Worm (Caenorhabditis elegans) whole organism, L3 larva: Measurements from ENCODE around the gene C06E8.5.

ENCODE experiments used
- R02D3.7 ChIP-seq: fragments of 150-350 bp; optimal IDR thresholded peaks from 2 replicates; lab custom pipeline; 2014; ENCODE audit warnings: missing biosample characterization, missing genetic modification characterization
- aly-2 ChIP-seq: fragments of 150-350 bp; optimal IDR thresholded peaks from 2 replicates; lab custom pipeline; 2014; ENCODE audit warnings: missing biosample characterization, missing genetic modification characterization
- ama-1 ChIP-seq: fragments of 150-350 bp; optimal IDR thresholded peaks from 2 replicates; lab custom pipeline; 2018
- ceh-16 ChIP-seq: sonication (generic microtip); optimal IDR thresholded peaks from 2 replicates; lab custom pipeline; 2017; ENCODE audit warnings: missing biosample characterization, missing genetic modification characterization
- ceh-82 ChIP-seq: fragments of 150-350 bp; optimal IDR thresholded peaks from 2 replicates; lab custom pipeline; 2014; ENCODE audit warnings: missing biosample characterization, missing genetic modification characterization
- ceh-9 ChIP-seq: sonication (generic microtip); optimal IDR thresholded peaks from 2 replicates; lab custom pipeline; 2018; ENCODE audit warnings: missing biosample characterization, missing genetic modification characterization
- elt-2 ChIP-seq: sonication (generic microtip); optimal IDR thresholded peaks from 2 replicates; lab custom pipeline; 2016; ENCODE audit warnings: missing genetic modification reagents, mild to moderate bottlenecking, missing genetic modification characterization, missing compliant biosample characterization
- elt-3 ChIP-seq, 3 experiments: fragments of 150-350 bp in 1 of 3; sonication (generic microtip) in 2 of 3; optimal IDR thresholded peaks; 2 replicates in 2 of 3; 4 replicates in 1 of 3; lab custom pipeline; 2014 to 2017; ENCODE audit warnings: missing biosample characterization in 3 of 3, missing genetic modification characterization in 3 of 3
- eor-1 ChIP-seq, 2 experiments: fragments of 150-350 bp; optimal IDR thresholded peaks; 2 replicates each; lab custom pipeline; 2014 to 2018; ENCODE audit warnings: missing biosample characterization in 2 of 2, missing genetic modification characterization in 2 of 2
- fkh-10 ChIP-seq: sonication (generic microtip); optimal IDR thresholded peaks from 2 replicates; lab custom pipeline; 2017; ENCODE audit warnings: missing biosample characterization, missing genetic modification reagents, missing genetic modification characterization
- fkh-2 ChIP-seq: fragments of 150-350 bp; optimal IDR thresholded peaks from 2 replicates; lab custom pipeline; 2014; ENCODE audit warnings: missing biosample characterization, missing genetic modification reagents, missing genetic modification characterization
- fos-1 ChIP-seq: fragments of 150-350 bp; optimal IDR thresholded peaks from 2 replicates; lab custom pipeline; 2014; ENCODE audit warnings: missing biosample characterization, missing genetic modification characterization
- hmg-11 ChIP-seq: sonication (generic microtip); optimal IDR thresholded peaks from 2 replicates; lab custom pipeline; 2016; ENCODE audit warnings: missing genetic modification characterization, missing compliant biosample characterization
- jun-1 ChIP-seq: fragments of 150-350 bp; optimal IDR thresholded peaks from 2 replicates; lab custom pipeline; 2014; ENCODE audit warnings: missing biosample characterization, missing genetic modification reagents, missing genetic modification characterization
- lin-15B ChIP-seq: fragments of 150-350 bp; optimal IDR thresholded peaks from 2 replicates; lab custom pipeline; 2014; ENCODE audit warnings: missing biosample characterization, missing genetic modification characterization
- lsy-12 ChIP-seq: sonication (generic microtip); optimal IDR thresholded peaks from 2 replicates; lab custom pipeline; 2016; ENCODE audit warnings: mild to moderate bottlenecking, missing genetic modification characterization, missing compliant biosample characterization
- mml-1 ChIP-seq: fragments of 150-350 bp; sonication (generic microtip); optimal IDR thresholded peaks from 3 replicates; lab custom pipeline; 2014; ENCODE audit warnings: missing biosample characterization, missing genetic modification characterization
- nfya-1 ChIP-seq: sonication (generic microtip); optimal IDR thresholded peaks from 2 replicates; lab custom pipeline; 2017; ENCODE audit warnings: missing genetic modification characterization, mild to moderate bottlenecking, missing compliant biosample characterization, antibody characterized with exemption, moderate library complexity; ENCODE audit not compliant: insufficient read depth
- nhr-11 ChIP-seq: fragments of 150-350 bp; optimal IDR thresholded peaks from 2 replicates; lab custom pipeline; 2014; ENCODE audit warnings: missing biosample characterization, missing genetic modification characterization
- nhr-12 ChIP-seq: fragments of 150-350 bp; optimal IDR thresholded peaks from 2 replicates; lab custom pipeline; 2014; ENCODE audit warnings: missing biosample characterization, missing genetic modification characterization
- nhr-23 ChIP-seq: fragments of 150-350 bp; optimal IDR thresholded peaks from 2 replicates; lab custom pipeline; 2014; ENCODE audit warnings: missing biosample characterization, missing genetic modification reagents, missing genetic modification characterization
- nhr-237 ChIP-seq: fragments of 150-350 bp; optimal IDR thresholded peaks from 2 replicates; lab custom pipeline; 2014; ENCODE audit warnings: missing biosample characterization, missing genetic modification characterization
- nhr-25 ChIP-seq: sonication (generic microtip); optimal IDR thresholded peaks from 2 replicates; lab custom pipeline; 2017; ENCODE audit warnings: missing biosample characterization, missing genetic modification characterization
- nhr-28 ChIP-seq: fragments of 150-350 bp; optimal IDR thresholded peaks from 2 replicates; lab custom pipeline; 2014; ENCODE audit warnings: missing biosample characterization, missing genetic modification characterization
- nhr-43 ChIP-seq: sonication (generic microtip); optimal IDR thresholded peaks from 2 replicates; lab custom pipeline; 2016; ENCODE audit warnings: mild to moderate bottlenecking, missing genetic modification characterization, missing compliant biosample characterization; ENCODE audit not compliant: poor library complexity, severe bottlenecking
- nhr-76 ChIP-seq: fragments of 150-350 bp; sonication (generic microtip); optimal IDR thresholded peaks from 5 replicates; lab custom pipeline; 2014; ENCODE audit warnings: missing biosample characterization, missing genetic modification characterization
- nhr-77 ChIP-seq: fragments of 150-350 bp; optimal IDR thresholded peaks from 2 replicates; lab custom pipeline; 2014; ENCODE audit warnings: missing biosample characterization, missing genetic modification characterization
- pha-4 ChIP-seq: fragments of 150-350 bp; optimal IDR thresholded peaks from 2 replicates; lab custom pipeline; 2014; ENCODE audit warnings: missing biosample characterization, missing genetic modification reagents, missing genetic modification characterization
- sea-2 ChIP-seq: fragments of 150-350 bp; sonication (generic microtip); optimal IDR thresholded peaks from 4 replicates; lab custom pipeline; 2014; ENCODE audit warnings: missing biosample characterization, missing genetic modification reagents, missing genetic modification characterization
- skn-1 ChIP-seq: fragments of 150-350 bp; optimal IDR thresholded peaks from 2 replicates; lab custom pipeline; 2014; ENCODE audit warnings: missing biosample characterization, missing genetic modification characterization
- tbx-2 ChIP-seq: sonication (generic microtip); optimal IDR thresholded peaks from 2 replicates; lab custom pipeline; 2016; ENCODE audit warnings: mild to moderate bottlenecking, missing genetic modification characterization, missing compliant biosample characterization
- unc-39 ChIP-seq: sonication (generic microtip); optimal IDR thresholded peaks from 4 replicates; lab custom pipeline; 2017; ENCODE audit warnings: missing biosample characterization, missing genetic modification characterization
- unc-62 ChIP-seq: fragments of 150-350 bp; sonication (generic microtip); optimal IDR thresholded peaks from 4 replicates; lab custom pipeline; 2014; ENCODE audit warnings: missing biosample characterization, missing genetic modification reagents, missing genetic modification characterization
- zag-1 ChIP-seq: fragments of 150-350 bp; optimal IDR thresholded peaks from 2 replicates; lab custom pipeline; 2014; ENCODE audit warnings: missing biosample characterization, missing genetic modification characterization

The C06E8.5 gene

ce11 chrIII:6970744-6971143 is 34.5 kb downstream of the C06E8.5 start:
- TF ChIP-seq elt-3 (tag; optimal IDR thresholded peaks at IDR 0.05; lab: Kevin White, UChicago): no peak
- no peak for TF ChIP-seq unc-62 (GFP tag; lab: Kevin White, UChicago)
- no peak for TF ChIP-seq ceh-16 (tag; lab: Kevin White, UChicago)
- no peak for TF ChIP-seq nhr-25 (tag; lab: Kevin White, UChicago)
- no peak for TF ChIP-seq unc-39
- no peak for TF ChIP-seq nhr-76 (tag; lab: Kevin White, UChicago)
- no peak for TF ChIP-seq R02D3.7
- TF ChIP-seq lsy-12 (tag; lab: Kevin White, UChicago): no peak
- no peak for TF ChIP-seq sea-2 (GFP tag; lab: Kevin White, UChicago)
- TF ChIP-seq nhr-43 (tag; lab: Kevin White, UChicago): no peak
- no peak for TF ChIP-seq zag-1 (tag; lab: Kevin White, UChicago)
- no peak for TF ChIP-seq ceh-9 (tag; lab: Kevin White, UChicago)
- no peak for TF ChIP-seq hmg-11 (tag; lab: Kevin White, UChicago)
- TF ChIP-seq eor-1 (tag; optimal IDR thresholded peaks at IDR 0.05; lab: Kevin White, UChicago): no peak
- no peak for TF ChIP-seq nhr-28 (tag; lab: Kevin White, UChicago)
- TF ChIP-seq nhr-237 (tag; lab: Kevin White, UChicago): no peak
- no peak for TF ChIP-seq ama-1 (lab: Kevin White, UChicago)
- TF ChIP-seq ceh-82 (tag; lab: Kevin White, UChicago): no peak

DNA sequence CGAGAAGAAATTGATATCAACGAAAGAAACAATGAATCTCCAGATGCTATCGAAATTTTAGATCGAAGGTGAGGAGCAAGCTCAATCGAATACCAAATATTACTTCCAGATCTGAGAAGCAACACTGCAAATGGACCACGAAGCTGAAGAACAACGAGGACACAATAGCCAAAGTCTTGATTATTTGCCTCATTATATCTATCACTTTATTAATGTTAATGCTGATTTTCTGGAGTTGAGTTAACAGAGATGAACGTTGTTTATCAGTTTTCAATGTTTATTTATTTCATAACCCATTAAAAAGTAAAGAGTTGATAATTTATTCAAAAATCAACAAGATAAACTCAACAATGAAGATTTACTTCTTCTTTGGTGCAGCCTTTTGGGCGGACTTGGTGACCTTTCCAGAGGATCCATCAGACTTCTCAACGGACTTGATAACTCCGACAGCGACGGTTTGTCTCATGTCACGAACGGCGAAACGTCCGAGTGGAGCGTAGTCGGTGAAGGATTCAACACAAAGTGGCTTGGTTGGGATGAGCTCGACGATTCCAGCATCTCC is 35.4 kb downstream of the C06E8.5 start:
- TF ChIP-seq ama-1 (lab: Kevin White, UChicago) (peak; percentile 89), zag-1 (tag; lab: Kevin White, UChicago) (no peak), elt-2 (tag; lab: Kevin White, UChicago) (peak; percentile 9)
- TF ChIP-seq, all 47 proteins: peak for 2

DNA sequence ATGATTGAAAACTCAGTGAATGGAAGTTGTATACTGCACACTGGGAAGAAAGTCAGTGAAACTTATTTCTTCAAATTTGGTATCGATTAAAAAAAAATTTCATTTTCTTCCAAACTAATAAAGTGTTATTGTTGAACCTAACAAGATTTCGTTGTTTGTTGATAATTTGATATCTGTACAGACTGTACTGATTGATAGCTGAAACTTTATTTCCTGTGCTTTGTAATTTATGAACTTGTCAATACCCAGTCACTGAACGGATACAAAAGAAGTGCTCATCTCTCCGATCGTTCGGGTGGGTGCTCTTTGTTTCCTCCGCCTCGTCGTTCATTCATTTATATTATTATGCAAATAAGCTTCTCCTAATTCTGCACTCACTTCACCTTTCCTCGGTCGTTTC is 36.2 kb downstream of the C06E8.5 start, which contains the start of gene F31E3.12:
TSS of gene F31E3.12 (plus strand) at position 301 of the 400 bp plus-strand sequence.
- no peak for TF ChIP-seq nhr-25 (tag; lab: Kevin White, UChicago)
- no peak for TF ChIP-seq nhr-12 (tag; lab: Kevin White, UChicago)
- TF ChIP-seq fkh-10 (GFP tag; lab: Kevin White, UChicago): no peak
- TF ChIP-seq fkh-2 (tag; lab: Kevin White, UChicago): no peak
- TF ChIP-seq, all 47 proteins: peak for 0

DNA sequence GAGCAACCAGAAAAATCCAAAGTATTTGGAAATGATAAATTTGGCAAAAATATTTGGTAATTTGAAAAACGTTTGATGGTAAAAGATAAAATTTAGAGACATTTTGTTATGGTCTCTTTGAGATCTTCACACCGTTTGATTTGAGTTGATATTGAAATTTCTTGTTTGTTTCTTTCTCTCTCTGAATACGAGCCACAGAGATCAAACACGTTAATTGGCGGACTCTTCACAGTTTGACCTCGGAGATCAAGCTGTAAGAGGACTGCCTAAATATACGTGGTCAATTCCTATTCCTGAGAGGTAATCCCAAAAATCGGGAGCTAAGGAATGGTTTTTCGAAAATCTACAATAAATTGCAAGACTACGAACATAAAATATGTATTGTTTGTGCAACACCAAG is 36.6 kb downstream of the C06E8.5 start:
- no peak for TF ChIP-seq lsy-12 (tag; lab: Kevin White, UChicago)
- no peak for TF ChIP-seq aly-2 (tag; lab: Kevin White, UChicago)
- TF ChIP-seq lin-15B (tag; lab: Kevin White, UChicago): no peak
- no peak for TF ChIP-seq ceh-82 (tag; lab: Kevin White, UChicago)
- TF ChIP-seq zag-1 (tag; lab: Kevin White, UChicago): no peak
- no peak for TF ChIP-seq hmg-11 (tag; lab: Kevin White, UChicago)
- TF ChIP-seq tbx-2 (tag; lab: Kevin White, UChicago): no peak
- no peak for TF ChIP-seq jun-1 (tag; lab: Kevin White, UChicago)

DNA sequence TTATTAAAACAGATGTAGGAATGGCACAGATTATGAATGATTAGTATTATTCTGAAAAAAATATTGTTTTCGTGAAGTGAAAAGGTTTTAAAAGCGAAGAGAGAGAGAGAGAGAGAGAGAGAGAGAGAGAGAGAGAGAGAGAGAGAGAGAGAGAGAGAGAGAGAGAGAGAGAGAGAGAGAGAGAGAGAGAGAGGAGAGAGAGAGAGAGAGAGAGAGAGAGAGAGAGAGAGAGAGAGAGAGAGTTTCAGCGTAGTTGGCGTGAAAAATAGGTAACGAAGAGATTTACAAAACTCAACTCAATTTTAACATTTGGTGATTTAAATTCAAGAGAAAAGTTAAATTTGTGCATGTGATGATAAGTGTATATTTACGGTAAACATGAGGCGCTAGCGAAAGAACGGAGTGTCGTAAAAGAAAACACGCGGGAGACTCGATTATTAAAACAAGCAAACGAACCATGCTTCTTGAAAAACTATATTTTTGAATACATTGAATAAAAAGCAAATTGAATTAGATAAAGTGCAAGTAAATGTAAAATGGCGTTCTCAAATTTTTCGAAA is 37.1 kb downstream of the C06E8.5 start, which contains the start of gene panl-2:
TSS of gene panl-2 (minus strand) at position 51 of the 560 bp plus-strand sequence.
- TF ChIP-seq R02D3.7 (peak; percentile 90), lin-15B (tag; lab: Kevin White, UChicago) (peak; percentile 49), nhr-11 (tag; lab: Kevin White, UChicago) (no peak), skn-1 (tag; lab: Kevin White, UChicago) (peak; percentile 52), nhr-25 (tag; lab: Kevin White, UChicago) (no peak), jun-1 (tag; lab: Kevin White, UChicago) (no peak), pha-4 (tag; lab: Kevin White, UChicago) (peak; percentile 78), fos-1 (no peak), nhr-23 (peak; percentile 12), mml-1 (tag; lab: Kevin White, UChicago) (no peak), eor-1 (tag; optimal IDR thresholded peaks at IDR 0.05; lab: Kevin White, UChicago) (no peak), nfya-1 (tag; lab: Kevin White, UChicago) (peak; percentile 55), hmg-11 (tag; lab: Kevin White, UChicago) (peak; percentile 11), nhr-77 (tag; lab: Kevin White, UChicago) (no peak), unc-62 (GFP tag; lab: Kevin White, UChicago) (no peak), zag-1 (tag; lab: Kevin White, UChicago) (no peak)
